Worm (Caenorhabditis elegans) whole organism, early embryonic: ENCODE data around the gene sdz-31.

Source experiments
- aly-1 ChIP-seq: sonication (generic microtip); optimal IDR thresholded peaks from 2 replicates; lab custom pipeline; 2016; ENCODE audit warnings: missing genetic modification characterization, missing compliant biosample characterization
- ama-1 ChIP-seq: fragments of 150-350 bp; optimal IDR thresholded peaks from 2 replicates; lab custom pipeline; 2014
- ets-7 ChIP-seq: sonication (generic microtip); optimal IDR thresholded peaks from 2 replicates; lab custom pipeline; 2016; ENCODE audit warnings: missing genotype, missing genetic modification characterization, missing compliant biosample characterization
- hnd-1 ChIP-seq: sonication (generic microtip); optimal IDR thresholded peaks from 2 replicates; lab custom pipeline; 2016; ENCODE audit warnings: missing genetic modification characterization, missing compliant biosample characterization
- pes-1 ChIP-seq: fragments of 200-800 bp; sonication (Bioruptor generic); IDR thresholded peaks from 2 replicates; pipeline ENCODE4 v1.3.6; 2022; ENCODE audit warnings: missing genetic modification reagents, missing genetic modification characterization, missing compliant biosample characterization
- tra-4 ChIP-seq: sonication (generic microtip); optimal IDR thresholded peaks from 2 replicates; lab custom pipeline; 2017; ENCODE audit warnings: missing genetic modification characterization, missing compliant biosample characterization

ce11 chrV:9871339-9871738 is 8.6 kb upstream of the sdz-31 start, which contains the start of gene srab-18:
- TF ChIP-seq ets-7: no peak
- TF ChIP-seq ama-1 (lab: Kevin White, UChicago): no peak
- no peak for TF ChIP-seq tra-4 (tag; lab: Kevin White, UChicago)
- TF ChIP-seq pes-1 (GFP tag; lab: Robert Waterston, UW): no peak
- no peak for TF ChIP-seq hnd-1 (tag; lab: Kevin White, UChicago)
- TF ChIP-seq aly-1 (tag; lab: Kevin White, UChicago): no peak
